Worm (Caenorhabditis elegans) whole organism, L1 larva: ENCODE results near the gene asm-1.
A peak's percentile ranks its signal among the peaks of the same experiment; 100 is the strongest.

ENCODE experiments used
- C16A3.4 ChIP-seq: fragments of 150-350 bp; optimal IDR thresholded peaks from 2 replicates; lab custom pipeline; 2014; ENCODE audit warnings: missing biosample characterization, missing genetic modification characterization
- C34B4.2 ChIP-seq: sonication (generic microtip); optimal IDR thresholded peaks from 2 replicates; lab custom pipeline; 2017; ENCODE audit warnings: mild to moderate bottlenecking, missing genetic modification characterization, missing compliant biosample characterization
- F16B12.6 ChIP-seq: fragments of 150-350 bp; optimal IDR thresholded peaks from 2 replicates; lab custom pipeline; 2014; ENCODE audit warnings: missing biosample characterization, missing genetic modification characterization
- Y116A8C.19 ChIP-seq: sonication (generic microtip); optimal IDR thresholded peaks from 2 replicates; lab custom pipeline; 2016; ENCODE audit warnings: missing compliant biosample characterization, missing genetic modification characterization, borderline replicate concordance
- aha-1 ChIP-seq: fragments of 150-350 bp; optimal IDR thresholded peaks from 2 replicates; lab custom pipeline; 2014; ENCODE audit warnings: missing biosample characterization, missing genetic modification characterization
- alr-1 ChIP-seq: fragments of 200-800 bp; sonication (Bioruptor generic); optimal IDR thresholded peaks from 2 replicates; lab custom pipeline; 2018; ENCODE audit warnings: borderline replicate concordance, mild to moderate bottlenecking, missing genetic modification characterization, missing compliant biosample characterization
- ama-1 ChIP-seq: fragments of 150-350 bp; optimal IDR thresholded peaks from 2 replicates; lab custom pipeline; 2014
- blmp-1 ChIP-seq: fragments of 150-350 bp; optimal IDR thresholded peaks from 2 replicates; lab custom pipeline; 2014; ENCODE audit warnings: missing biosample characterization, missing genetic modification characterization
- ceh-8 ChIP-seq: fragments of 200-800 bp; sonication (Bioruptor generic); optimal IDR thresholded peaks from 2 replicates; lab custom pipeline; 2018; ENCODE audit warnings: mild to moderate bottlenecking, missing genetic modification characterization, moderate library complexity, missing compliant biosample characterization
- dpl-1 ChIP-seq, 3 experiments: fragments of 150-350 bp in 2 of 3; sonication (generic microtip) in 1 of 3; optimal IDR thresholded peaks; 2 replicates each; lab custom pipeline; 2014 to 2017; ENCODE audit warnings: missing biosample characterization in 3 of 3, missing genetic modification characterization in 3 of 3, missing genetic modification reagents in 3 of 3
- dsc-1 ChIP-seq: sonication (generic microtip); optimal IDR thresholded peaks from 2 replicates; lab custom pipeline; 2016; ENCODE audit warnings: mild to moderate bottlenecking, missing genetic modification characterization, missing compliant biosample characterization
- efl-1 ChIP-seq, 4 experiments: fragments of 150-350 bp; optimal IDR thresholded peaks in 3 of 4; peaks in 1 of 4; 1 replicate in 1 of 4; 2 replicates in 3 of 4; lab custom pipeline; 2014; ENCODE audit warnings: missing biosample characterization in 2 of 4, missing genetic modification characterization in 2 of 4, missing genetic modification reagents in 2 of 4
- efl-3 ChIP-seq: fragments of 200-800 bp; sonication (Bioruptor generic); optimal IDR thresholded peaks from 2 replicates; lab custom pipeline; 2018; ENCODE audit warnings: mild to moderate bottlenecking, missing genetic modification characterization, missing compliant biosample characterization
- egl-27 ChIP-seq, 2 experiments: fragments of 150-350 bp in 1 of 2; sonication (generic microtip); optimal IDR thresholded peaks; 3 replicates each; lab custom pipeline; 2017 to 2018; ENCODE audit warnings: missing biosample characterization in 2 of 2, missing genetic modification characterization in 2 of 2, missing genetic modification reagents in 2 of 2
- fkh-10 ChIP-seq: sonication (generic microtip); optimal IDR thresholded peaks from 2 replicates; lab custom pipeline; 2017; ENCODE audit warnings: missing biosample characterization, missing genetic modification reagents, missing genetic modification characterization
- fkh-4 ChIP-seq: sonication (generic microtip); optimal IDR thresholded peaks from 2 replicates; lab custom pipeline; 2016; ENCODE audit warnings: missing compliant biosample characterization, missing genetic modification characterization, borderline replicate concordance
- irx-1 ChIP-seq: sonication (generic microtip); optimal IDR thresholded peaks from 2 replicates; lab custom pipeline; 2016; ENCODE audit warnings: missing genetic modification characterization, missing compliant biosample characterization
- isw-1 ChIP-seq: fragments of 200-800 bp; sonication (Bioruptor generic); IDR thresholded peaks from 2 replicates; pipeline ENCODE4 v1.3.6; 2022; ENCODE audit warnings: missing genetic modification characterization, missing compliant biosample characterization
- jun-1 ChIP-seq: fragments of 150-350 bp; optimal IDR thresholded peaks from 2 replicates; lab custom pipeline; 2014; ENCODE audit warnings: missing biosample characterization, missing genetic modification reagents, missing genetic modification characterization
- lin-13 ChIP-seq: fragments of 150-350 bp; optimal IDR thresholded peaks from 2 replicates; lab custom pipeline; 2014; ENCODE audit warnings: missing biosample characterization, missing genetic modification reagents, missing genetic modification characterization
- lin-14 ChIP-seq: fragments of 200-800 bp; sonication (Bioruptor generic); optimal IDR thresholded peaks from 2 replicates; lab custom pipeline; 2018; ENCODE audit warnings: mild to moderate bottlenecking, missing genetic modification characterization, moderate library complexity, missing compliant biosample characterization
- lin-39 ChIP-seq: fragments of 150-350 bp; optimal IDR thresholded peaks from 2 replicates; lab custom pipeline; 2014; ENCODE audit warnings: missing biosample characterization, missing genetic modification reagents, missing genetic modification characterization
- lsy-2 ChIP-seq, 2 experiments: fragments of 150-350 bp; optimal IDR thresholded peaks; 2 replicates each; lab custom pipeline; 2014; ENCODE audit warnings: missing biosample characterization in 2 of 2, missing genetic modification characterization in 2 of 2
- mab-9 ChIP-seq: fragments of 200-800 bp; sonication (Bioruptor generic); IDR thresholded peaks from 2 replicates; pipeline ENCODE4 v1.3.6; 2022; ENCODE audit warnings: missing genetic modification reagents, missing genetic modification characterization, missing compliant biosample characterization
- mep-1 ChIP-seq: fragments of 150-350 bp; optimal IDR thresholded peaks from 2 replicates; lab custom pipeline; 2014; ENCODE audit warnings: missing biosample characterization, missing genetic modification characterization
- nhr-11 ChIP-seq: fragments of 150-350 bp; optimal IDR thresholded peaks from 2 replicates; lab custom pipeline; 2014; ENCODE audit warnings: missing biosample characterization, missing genetic modification characterization
- nhr-19 ChIP-seq: fragments of 200-800 bp; sonication (Bioruptor generic); conservative IDR thresholded peaks from 2 replicates; pipeline ENCODE4 v1.3.6; 2022; ENCODE audit warnings: missing genetic modification characterization, missing compliant biosample characterization
- nhr-20 ChIP-seq: sonication (generic microtip); optimal IDR thresholded peaks from 2 replicates; lab custom pipeline; 2016; ENCODE audit warnings: mild to moderate bottlenecking, missing genetic modification characterization, missing compliant biosample characterization
- nhr-237 ChIP-seq: fragments of 150-350 bp; optimal IDR thresholded peaks from 2 replicates; lab custom pipeline; 2014; ENCODE audit warnings: missing biosample characterization, missing genetic modification characterization
- nhr-47 ChIP-seq: sonication (generic microtip); optimal IDR thresholded peaks from 2 replicates; lab custom pipeline; 2016; ENCODE audit warnings: mild to moderate bottlenecking, missing genetic modification characterization, moderate library complexity, missing compliant biosample characterization
- nhr-76 ChIP-seq: sonication (generic microtip); optimal IDR thresholded peaks from 2 replicates; lab custom pipeline; 2017; ENCODE audit warnings: missing biosample characterization, missing genetic modification characterization
- nhr-85 ChIP-seq: sonication (generic microtip); peaks from one replicate; lab custom pipeline; 2016; ENCODE audit warnings: missing genetic modification characterization, inconsistent platforms, missing compliant biosample characterization
- nhr-90 ChIP-seq: sonication (generic microtip); optimal IDR thresholded peaks from 2 replicates; lab custom pipeline; 2016; ENCODE audit warnings: mild to moderate bottlenecking, missing genetic modification characterization, missing compliant biosample characterization; ENCODE audit not compliant: poor library complexity
- pax-3 ChIP-seq: fragments of 200-800 bp; sonication (Bioruptor generic); optimal IDR thresholded peaks from 2 replicates; lab custom pipeline; 2018; ENCODE audit warnings: mild to moderate bottlenecking, missing genetic modification characterization, moderate library complexity, missing compliant biosample characterization
- rnt-1 ChIP-seq: sonication (generic microtip); optimal IDR thresholded peaks from 2 replicates; lab custom pipeline; 2016; ENCODE audit warnings: mild to moderate bottlenecking, missing genetic modification characterization, moderate library complexity, missing compliant biosample characterization
- skn-1 ChIP-seq: fragments of 150-350 bp; optimal IDR thresholded peaks from 2 replicates; lab custom pipeline; 2014; ENCODE audit warnings: missing biosample characterization, missing genetic modification characterization
- snpc-4 ChIP-seq: fragments of 150-350 bp; optimal IDR thresholded peaks from 2 replicates; lab custom pipeline; 2014; ENCODE audit warnings: missing biosample characterization, missing genetic modification characterization
- sox-4 ChIP-seq: sonication (generic microtip); optimal IDR thresholded peaks from 2 replicates; lab custom pipeline; 2016; ENCODE audit warnings: missing genetic modification characterization, missing compliant biosample characterization
- sup-37 ChIP-seq: fragments of 200-800 bp; sonication (Bioruptor generic); optimal IDR thresholded peaks from 2 replicates; lab custom pipeline; 2018; ENCODE audit warnings: mild to moderate bottlenecking, missing genetic modification characterization, missing compliant biosample characterization
- swsn-7 ChIP-seq: sonication (generic microtip); optimal IDR thresholded peaks from 2 replicates; lab custom pipeline; 2016; ENCODE audit warnings: missing genetic modification characterization, missing compliant biosample characterization
- tlp-1 ChIP-seq: fragments of 150-350 bp; optimal IDR thresholded peaks from 2 replicates; lab custom pipeline; 2014; ENCODE audit warnings: missing biosample characterization, missing genetic modification characterization
- unc-30 ChIP-seq: sonication (generic microtip); optimal IDR thresholded peaks from 2 replicates; lab custom pipeline; 2017; ENCODE audit warnings: missing biosample characterization, missing genetic modification characterization
- unc-62 ChIP-seq: fragments of 150-350 bp; optimal IDR thresholded peaks from 2 replicates; lab custom pipeline; 2014; ENCODE audit warnings: missing biosample characterization, missing genetic modification reagents, missing genetic modification characterization
- unc-86 ChIP-seq: sonication (generic microtip); optimal IDR thresholded peaks from 2 replicates; lab custom pipeline; 2016; ENCODE audit warnings: missing genetic modification characterization, missing compliant biosample characterization
- vab-15 ChIP-seq: sonication (generic microtip); optimal IDR thresholded peaks from 2 replicates; lab custom pipeline; 2017; ENCODE audit warnings: missing genotype, mild to moderate bottlenecking, missing genetic modification characterization, missing compliant biosample characterization
- xbp-1 ChIP-seq: sonication (generic microtip); optimal IDR thresholded peaks from 2 replicates; lab custom pipeline; 2016; ENCODE audit warnings: missing genetic modification characterization, missing compliant biosample characterization
- zag-1 ChIP-seq: fragments of 150-350 bp; optimal IDR thresholded peaks from 2 replicates; lab custom pipeline; 2014; ENCODE audit warnings: missing biosample characterization, missing genetic modification characterization
- zip-4 ChIP-seq: fragments of 200-800 bp; sonication (Bioruptor generic); optimal IDR thresholded peaks from 2 replicates; lab custom pipeline; 2018; ENCODE audit warnings: mild to moderate bottlenecking, missing genetic modification characterization, moderate library complexity, missing compliant biosample characterization
- ztf-4 ChIP-seq: fragments of 150-350 bp; optimal IDR thresholded peaks from 2 replicates; lab custom pipeline; 2014; ENCODE audit warnings: missing biosample characterization, missing genetic modification characterization

The asm-1 gene

DNA sequence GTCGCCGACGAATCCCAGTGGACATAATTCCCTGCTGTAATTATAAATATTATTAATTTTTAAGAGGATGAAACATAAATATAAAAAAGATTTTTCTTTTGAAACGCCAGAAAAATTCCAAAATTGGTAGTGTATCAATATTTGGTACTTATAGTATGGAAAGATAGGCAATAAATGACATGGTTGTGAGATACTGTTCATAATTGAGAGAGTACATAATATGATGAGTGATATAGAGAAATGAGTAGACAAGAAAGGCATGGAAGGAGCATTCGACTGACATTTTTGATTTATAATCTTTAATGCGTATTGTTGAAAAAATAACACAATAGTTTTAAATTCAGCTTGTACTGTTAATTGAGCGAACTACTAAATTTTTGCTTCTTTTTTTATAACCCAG is 12.4 kb upstream of the asm-1 start, which contains the start of gene C44B7.11:
Gene C44B7.11 (minus strand): TSS at position 34 of the 400 bp plus-strand sequence.
- no peak for TF ChIP-seq aha-1 (tag; lab: Kevin White, UChicago)
- TF ChIP-seq C16A3.4: no peak
- no peak for TF ChIP-seq dsc-1 (tag; lab: Kevin White, UChicago)
- TF ChIP-seq rnt-1 (tag; lab: Kevin White, UChicago): no peak
- no peak for TF ChIP-seq unc-30 (tag; lab: Kevin White, UChicago)
- TF ChIP-seq sup-37 (GFP tag; lab: Kevin White, UChicago): no peak
- TF ChIP-seq swsn-7 (tag; lab: Kevin White, UChicago): no peak
- peak; percentile 5 for TF ChIP-seq mep-1 (tag; lab: Kevin White, UChicago)
- no peak for TF ChIP-seq nhr-237 (tag; lab: Kevin White, UChicago)
- no peak for TF ChIP-seq C34B4.2 (tag; lab: Kevin White, UChicago)
- no peak for TF ChIP-seq unc-86 (tag; lab: Kevin White, UChicago)
- TF ChIP-seq ama-1: no peak
- peak; percentile 19 for TF ChIP-seq blmp-1
- TF ChIP-seq pax-3 (tag; lab: Kevin White, UChicago): no peak
- no peak for TF ChIP-seq skn-1 (tag; lab: Kevin White, UChicago)
- no peak for TF ChIP-seq lin-39 (tag; lab: Kevin White, UChicago)
- no peak for TF ChIP-seq irx-1 (tag; lab: Kevin White, UChicago)
- no peak for TF ChIP-seq efl-1 (optimal IDR thresholded peaks at IDR 0.05; lab: Kevin White, UChicago)
- peak in 1 of 2 experiments; percentile 11 for TF ChIP-seq efl-1 (GFP tag; optimal IDR thresholded peaks at IDR 0.05 in 1 of 2; lab: Kevin White, UChicago)
- TF ChIP-seq lin-13 (GFP tag; lab: Kevin White, UChicago): no peak
- TF ChIP-seq ztf-4 (tag; lab: Kevin White, UChicago): no peak

DNA sequence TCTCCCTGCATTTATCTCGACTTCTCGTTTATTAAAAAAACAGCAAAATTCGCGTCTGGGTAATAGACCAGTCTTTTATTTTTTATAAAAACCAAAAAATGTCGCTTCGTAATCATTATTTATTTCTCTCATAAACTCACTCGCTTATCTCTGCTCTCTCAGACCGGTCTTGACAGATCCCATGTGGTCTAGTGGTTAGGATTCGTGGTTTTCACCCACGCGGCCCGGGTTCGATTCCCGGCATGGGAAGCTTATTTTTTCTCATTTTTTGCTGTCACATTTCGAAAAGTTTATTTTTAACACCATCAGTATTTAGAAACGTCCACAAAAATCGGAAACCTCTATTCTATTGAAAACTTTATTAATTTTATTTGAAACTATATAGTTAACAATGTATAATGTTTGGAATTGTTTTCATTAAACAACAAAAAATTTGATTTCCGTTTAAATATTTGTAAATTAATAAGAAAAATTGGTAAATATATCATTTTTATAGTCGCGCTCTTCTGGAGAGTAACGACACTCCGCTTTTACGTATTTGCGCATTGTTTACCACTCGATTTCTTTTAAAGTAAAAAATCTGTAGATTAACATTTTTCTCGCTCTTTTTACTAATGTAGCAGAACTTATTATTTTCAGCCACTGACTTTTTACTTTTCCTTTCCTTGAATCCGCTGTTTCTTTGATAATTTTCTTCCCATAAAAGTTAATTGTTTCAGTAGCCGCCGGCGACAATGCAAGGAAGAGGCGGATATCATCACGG is 11.7 kb upstream of the asm-1 start, which contains the start of gene hrpl-1:
Gene hrpl-1 (plus strand): TSS at position 713 of the 763 bp plus-strand sequence.
- TF ChIP-seq nhr-20 (tag; lab: Kevin White, UChicago) (peak; percentile 34), snpc-4 (tag; lab: Kevin White, UChicago) (no peak), nhr-47 (tag; lab: Kevin White, UChicago) (peak; percentile 48), nhr-76 (tag; lab: Kevin White, UChicago) (no peak), fkh-4 (no peak), zip-4 (no peak), C16A3.4 (no peak), vab-15 (tag; lab: Kevin White, UChicago) (no peak), irx-1 (tag; lab: Kevin White, UChicago) (peak; percentile 27), xbp-1 (tag; lab: Kevin White, UChicago) (peak; percentile 28), efl-3 (no peak), mab-9 (no peak), sox-4 (tag; lab: Kevin White, UChicago) (peak; percentile 35), unc-62 (GFP tag; lab: Kevin White, UChicago) (no peak), ceh-8 (GFP tag; lab: Kevin White, UChicago) (no peak), lin-14 (GFP tag; lab: Kevin White, UChicago) (no peak), Y116A8C.19 (no peak), isw-1 (no peak), pax-3 (tag; lab: Kevin White, UChicago) (no peak), alr-1 (no peak), egl-27 (tag; optimal IDR thresholded peaks at IDR 0.05; lab: Kevin White, UChicago) (no peak), lsy-2 (tag; optimal IDR thresholded peaks at IDR 0.05; lab: Kevin White, UChicago) (peak in 1 of 2 experiments; percentile 47), tlp-1 (tag; lab: Kevin White, UChicago) (no peak), lin-39 (tag; lab: Kevin White, UChicago) (no peak), nhr-85 (peak; percentile 26), swsn-7 (tag; lab: Kevin White, UChicago) (peak; percentile 31), dpl-1 (GFP tag; optimal IDR thresholded peaks at IDR 0.05; lab: Kevin White, UChicago) (peak in 2 of 3 experiments; percentile 30 to 54), mep-1 (tag; lab: Kevin White, UChicago) (no peak), nhr-19 (GFP tag; lab: Robert Waterston, UW) (peak; percentile 30; the same call in 1 of the 2 replicates), zag-1 (tag; lab: Kevin White, UChicago) (no peak), nhr-11 (tag; lab: Kevin White, UChicago) (no peak), fkh-10 (no peak), F16B12.6 (tag; lab: Kevin White, UChicago) (no peak), jun-1 (no peak), nhr-90 (tag; lab: Kevin White, UChicago) (peak; percentile 54)
